Worm (Caenorhabditis elegans): ENCODE data around the gene T09A5.4.

DNA sequence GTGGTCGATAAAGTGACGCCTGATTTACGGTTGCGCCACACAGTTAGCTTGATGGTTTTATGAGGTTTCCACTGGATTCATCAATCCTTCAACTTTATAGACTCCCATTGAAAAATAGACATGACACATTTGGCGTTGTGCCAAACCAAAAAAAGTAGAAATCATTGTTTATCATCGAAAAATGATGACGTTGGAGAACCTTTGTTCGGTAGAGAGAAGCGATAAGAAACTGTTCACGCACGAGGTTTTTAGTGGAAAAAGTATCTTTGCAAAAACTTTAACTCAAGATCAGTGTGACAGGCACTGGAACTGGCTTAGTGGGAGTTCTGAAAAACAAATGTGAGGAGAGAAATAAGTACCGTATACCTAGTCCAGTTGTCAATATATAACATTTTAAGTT, 32.3 kb upstream of the T09A5.4 start:
- TF ChIP-seq rpc-1 (optimal IDR thresholded peaks at IDR 0.05), result no peak
- no peak for TF ChIP-seq rpc-1 (tag; optimal IDR thresholded peaks at IDR 0.05)
- TF ChIP-seq mcd-1 (GFP tag; IDR thresholded peaks at IDR 0.05), result no peak
- no peak for TF ChIP-seq mes-4 (tag; optimal IDR thresholded peaks at IDR 0.05)
- no peak for TF ChIP-seq unc-62 (GFP tag; optimal IDR thresholded peaks at IDR 0.05)
- TF ChIP-seq attf-6 (GFP tag; IDR thresholded peaks at IDR 0.05), result no peak
- no peak for TF ChIP-seq him-1 (tag; optimal IDR thresholded peaks at IDR 0.05)
- TF ChIP-seq hlh-26 (GFP tag; conservative IDR thresholded peaks at IDR 0.05), result no peak
- no peak for TF ChIP-seq ceh-27 (GFP tag; optimal IDR thresholded peaks at IDR 0.05)
- no peak for TF ChIP-seq ekl-4 (GFP tag; IDR thresholded peaks at IDR 0.05)
- no peak for TF ChIP-seq aptf-2 (GFP tag; conservative IDR thresholded peaks at IDR 0.05)
- no peak for TF ChIP-seq ceh-79 (tag; optimal IDR thresholded peaks at IDR 0.05)
- TF ChIP-seq dpl-1 (GFP tag; optimal IDR thresholded peaks at IDR 0.05), result no peak
- no peak for TF ChIP-seq egl-18 (GFP tag; IDR thresholded peaks at IDR 0.05)

Data from whole organism, young adult.